Fruit fly (Drosophila melanogaster) whole organism, prepupa: Measurements from ENCODE around the gene TyrR.

Source experiments
- Blimp-1 ChIP-seq: fragments of 200-800 bp; sonication (Bioruptor generic); optimal IDR thresholded peaks from 3 replicates; lab custom pipeline; 2017; ENCODE audit warnings: missing biosample characterization, missing genetic modification characterization, mild to moderate bottlenecking, moderate library complexity, missing genetic modification reagents
- CG10631 ChIP-seq: fragments of 200-800 bp; sonication (Bioruptor generic); optimal IDR thresholded peaks from 2 replicates; lab custom pipeline; 2016; ENCODE audit warnings: missing biosample characterization, missing genetic modification characterization
- CG10669 ChIP-seq: fragments of 200-800 bp; sonication (Bioruptor generic); optimal IDR thresholded peaks from 3 replicates; lab custom pipeline; 2018; ENCODE audit warnings: missing biosample characterization, mild to moderate bottlenecking, missing genetic modification characterization, moderate library complexity
- CG11762 ChIP-seq: fragments of 200-800 bp; sonication (Bioruptor generic); optimal IDR thresholded peaks from 3 replicates; lab custom pipeline; 2016; ENCODE audit warnings: missing biosample characterization, missing genetic modification characterization; ENCODE audit not compliant: insufficient read depth
- CG11902 ChIP-seq: fragments of 200-800 bp; sonication (Bioruptor generic); optimal IDR thresholded peaks from 3 replicates; lab custom pipeline; 2016; ENCODE audit warnings: missing biosample characterization, missing genetic modification characterization
- CG15336 ChIP-seq: fragments of 200-800 bp; sonication (Bioruptor generic); IDR thresholded peaks from 2 replicates; pipeline ENCODE4 v1.3.6; 2022; ENCODE audit warnings: missing biosample characterization, missing genetic modification characterization
- CG16779 ChIP-seq: fragments of 200-800 bp; sonication (Bioruptor generic); optimal IDR thresholded peaks from 3 replicates; lab custom pipeline; 2017; ENCODE audit warnings: missing biosample characterization, mild to moderate bottlenecking, missing genetic modification characterization
- CG3032 ChIP-seq: fragments of 200-800 bp; optimal IDR thresholded peaks from 2 replicates; lab custom pipeline; 2019; ENCODE audit warnings: missing biosample characterization, mild to moderate bottlenecking, missing genetic modification characterization, moderate library complexity
- CG31627 ChIP-seq: fragments of 200-800 bp; sonication (Bioruptor generic); optimal IDR thresholded peaks from 3 replicates; lab custom pipeline; 2016; ENCODE audit warnings: missing biosample characterization, missing genetic modification characterization
- CG32006 ChIP-seq: fragments of 200-800 bp; sonication (Bioruptor generic); optimal IDR thresholded peaks from 3 replicates; lab custom pipeline; 2017; ENCODE audit warnings: missing biosample characterization, mild to moderate bottlenecking, missing genetic modification characterization
- CG4318 ChIP-seq: fragments of 200-800 bp; sonication (Bioruptor generic); optimal IDR thresholded peaks from 3 replicates; lab custom pipeline; 2017; ENCODE audit warnings: missing biosample characterization, mild to moderate bottlenecking, missing genetic modification characterization
- CG6163 ChIP-seq: fragments of 200-800 bp; sonication (Bioruptor generic); IDR thresholded peaks from 3 replicates; pipeline ENCODE4 v1.3.6; 2022; ENCODE audit warnings: missing biosample characterization, missing genetic modification characterization
- CG6276 ChIP-seq: fragments of 200-800 bp; sonication (Bioruptor generic); optimal IDR thresholded peaks from 2 replicates; lab custom pipeline; 2017; ENCODE audit warnings: missing biosample characterization, mild to moderate bottlenecking, missing genetic modification characterization
- CG6808 ChIP-seq: fragments of 200-800 bp; sonication (Bioruptor generic); optimal IDR thresholded peaks from 3 replicates; lab custom pipeline; 2017; ENCODE audit warnings: missing biosample characterization, missing genetic modification characterization, mild to moderate bottlenecking, moderate library complexity, missing genetic modification reagents
- CG6854 ChIP-seq: fragments of 200-800 bp; sonication (Bioruptor generic); optimal IDR thresholded peaks from 2 replicates; lab custom pipeline; 2017; ENCODE audit warnings: missing biosample characterization, mild to moderate bottlenecking, missing genetic modification characterization
- CG7368 ChIP-seq: fragments of 200-800 bp; sonication (Bioruptor generic); optimal IDR thresholded peaks from 3 replicates; lab custom pipeline; 2016; ENCODE audit warnings: missing biosample characterization, missing genetic modification characterization
- CG8119 ChIP-seq: fragments of 200-800 bp; sonication (Bioruptor generic); IDR thresholded peaks from 3 replicates; pipeline ENCODE4 v1.3.6; 2022; ENCODE audit warnings: missing biosample characterization, missing genetic modification characterization
- CG8632 ChIP-seq: fragments of 200-800 bp; sonication (Bioruptor generic); optimal IDR thresholded peaks from 3 replicates; lab custom pipeline; 2016; ENCODE audit warnings: missing biosample characterization, missing genetic modification characterization
- CG9139 ChIP-seq: fragments of 200-800 bp; sonication (Bioruptor generic); optimal IDR thresholded peaks from 3 replicates; lab custom pipeline; 2017; ENCODE audit warnings: missing biosample characterization, mild to moderate bottlenecking, missing genetic modification characterization
- Eip75B ChIP-seq: fragments of 200-800 bp; sonication (Bioruptor generic); optimal IDR thresholded peaks from 3 replicates; lab custom pipeline; 2016; ENCODE audit warnings: missing biosample characterization, missing genetic modification characterization
- Eip93F ChIP-seq: fragments of 200-800 bp; sonication (Bioruptor generic); optimal IDR thresholded peaks from 2 replicates; lab custom pipeline; 2016; ENCODE audit warnings: missing biosample characterization, mild to moderate bottlenecking, missing genetic modification characterization
- Ets21C ChIP-seq: fragments of 200-800 bp; sonication (Bioruptor generic); optimal IDR thresholded peaks from 3 replicates; lab custom pipeline; 2016; ENCODE audit warnings: missing biosample characterization, missing genetic modification characterization
- Ets96B ChIP-seq: fragments of 200-800 bp; optimal IDR thresholded peaks from 2 replicates; lab custom pipeline; 2019; ENCODE audit warnings: missing biosample characterization, mild to moderate bottlenecking, missing genetic modification characterization, moderate library complexity
- Gug ChIP-seq: fragments of 200-800 bp; sonication (Bioruptor generic); IDR thresholded peaks from 2 replicates; pipeline ENCODE4 v1.3.6; 2022; ENCODE audit warnings: missing biosample characterization, missing genetic modification characterization
- Hr38 ChIP-seq: sonication (Bioruptor generic); optimal IDR thresholded peaks from 2 replicates; lab custom pipeline; 2016; ENCODE audit warnings: missing biosample characterization, missing genetic modification characterization
- Hr39 ChIP-seq: fragments of 200-800 bp; sonication (Bioruptor generic); optimal IDR thresholded peaks from 2 replicates; lab custom pipeline; 2016; ENCODE audit warnings: missing biosample characterization, missing genetic modification characterization
- Hr4 ChIP-seq: fragments of 200-800 bp; sonication (Bioruptor generic); optimal IDR thresholded peaks from 3 replicates; lab custom pipeline; 2016; ENCODE audit warnings: missing biosample characterization, missing genetic modification characterization
- OdsH ChIP-seq: fragments of 200-800 bp; sonication (Bioruptor generic); optimal IDR thresholded peaks from 3 replicates; lab custom pipeline; 2016; ENCODE audit warnings: missing biosample characterization, missing genetic modification characterization
- Smox ChIP-seq: fragments of 200-800 bp; sonication (Bioruptor generic); optimal IDR thresholded peaks from 3 replicates; lab custom pipeline; 2016; ENCODE audit warnings: missing biosample characterization, missing genetic modification characterization
- Sox102F ChIP-seq: fragments of 200-800 bp; sonication (Bioruptor generic); optimal IDR thresholded peaks from 2 replicates; lab custom pipeline; 2016; ENCODE audit warnings: missing biosample characterization, mild to moderate bottlenecking, missing genetic modification characterization
- achi ChIP-seq: fragments of 200-800 bp; sonication (Bioruptor generic); optimal IDR thresholded peaks from 3 replicates; lab custom pipeline; 2016; ENCODE audit warnings: missing biosample characterization, missing genetic modification characterization
- acj6 ChIP-seq: fragments of 200-800 bp; sonication (Bioruptor generic); optimal IDR thresholded peaks from 3 replicates; lab custom pipeline; 2016; ENCODE audit warnings: missing biosample characterization, missing genetic modification characterization
- cyc ChIP-seq: fragments of 200-800 bp; sonication (Bioruptor generic); optimal IDR thresholded peaks from 3 replicates; lab custom pipeline; 2016; ENCODE audit warnings: missing biosample characterization, missing genetic modification characterization
- dac ChIP-seq: fragments of 200-800 bp; sonication (Bioruptor generic); optimal IDR thresholded peaks from 2 replicates; lab custom pipeline; 2017; ENCODE audit warnings: missing biosample characterization, mild to moderate bottlenecking, missing genetic modification characterization
- dsx ChIP-seq: fragments of 200-800 bp; optimal IDR thresholded peaks from 3 replicates; lab custom pipeline; 2019; ENCODE audit warnings: missing biosample characterization, mild to moderate bottlenecking, missing genetic modification characterization, moderate library complexity; ENCODE audit not compliant: poor library complexity, severe bottlenecking
- eg ChIP-seq: fragments of 200-800 bp; sonication (Bioruptor generic); IDR thresholded peaks from 3 replicates; pipeline ENCODE4 v1.3.6; 2022; ENCODE audit warnings: missing biosample characterization, missing genetic modification characterization
- esn ChIP-seq: fragments of 200-800 bp; sonication (Bioruptor generic); optimal IDR thresholded peaks from 2 replicates; lab custom pipeline; 2016; ENCODE audit warnings: missing biosample characterization, mild to moderate bottlenecking, missing genetic modification characterization, moderate library complexity
- fd59A ChIP-seq: fragments of 200-800 bp; sonication (Bioruptor generic); optimal IDR thresholded peaks from 2 replicates; lab custom pipeline; 2017; ENCODE audit warnings: missing biosample characterization, mild to moderate bottlenecking, missing genetic modification characterization, missing genetic modification reagents
- fd85E ChIP-seq: fragments of 200-800 bp; sonication (Bioruptor generic); optimal IDR thresholded peaks from 3 replicates; lab custom pipeline; 2016; ENCODE audit warnings: missing biosample characterization, missing genetic modification characterization
- lz ChIP-seq: fragments of 200-800 bp; sonication (Bioruptor generic); optimal IDR thresholded peaks from 3 replicates; lab custom pipeline; 2016; ENCODE audit warnings: missing biosample characterization, missing genetic modification characterization
- pdm3 ChIP-seq: fragments of 200-800 bp; sonication (Bioruptor generic); optimal IDR thresholded peaks from 3 replicates; lab custom pipeline; 2016; ENCODE audit warnings: missing biosample characterization, missing genetic modification characterization
- salr ChIP-seq, 2 experiments: fragments of 200-800 bp; sonication (Bioruptor generic); optimal IDR thresholded peaks; 3 replicates each; lab custom pipeline; 2016 to 2018; ENCODE audit warnings: missing biosample characterization in 2 of 2, missing genetic modification characterization in 2 of 2, mild to moderate bottlenecking in 1 of 2
- spab ChIP-seq: fragments of 200-800 bp; sonication (Bioruptor generic); optimal IDR thresholded peaks from 2 replicates; lab custom pipeline; 2017; ENCODE audit warnings: missing biosample characterization, mild to moderate bottlenecking, missing genetic modification characterization, missing genetic modification reagents
- topi ChIP-seq: fragments of 200-800 bp; sonication (Bioruptor generic); optimal IDR thresholded peaks from 3 replicates; lab custom pipeline; 2016; ENCODE audit warnings: missing biosample characterization, missing genetic modification characterization
- vri ChIP-seq: fragments of 200-800 bp; sonication (Bioruptor generic); optimal IDR thresholded peaks from 3 replicates; lab custom pipeline; 2016; ENCODE audit warnings: missing biosample characterization, mild to moderate bottlenecking, missing genetic modification characterization

Gene TyrR

dm6 chr3R:17703024-17703690, 59.8 kb downstream of the TyrR start (continued):
- peak; percentile 94 for TF ChIP-seq spab (GFP tag; lab: Kevin White, UChicago)
- peak; percentile 98 for TF ChIP-seq OdsH (GFP tag; lab: Kevin White, UChicago)
- TF ChIP-seq CG7368: peak; percentile 95
- TF ChIP-seq CG3032 (tag; lab: Kevin White, UChicago): peak; percentile 90
- TF ChIP-seq fd59A (GFP tag; lab: Kevin White, UChicago): peak; percentile 91
- peak; percentile 95 for TF ChIP-seq achi (GFP tag; lab: Kevin White, UChicago)
- peak; percentile 79 for TF ChIP-seq fd85E (GFP tag; lab: Kevin White, UChicago)
- peak; percentile 67 for TF ChIP-seq vri (GFP tag; lab: Kevin White, UChicago)
- TF ChIP-seq Sox102F: peak; percentile 93
- TF ChIP-seq CG9139 (GFP tag; lab: Kevin White, UChicago): peak; percentile 87
- peak; percentile 97 for TF ChIP-seq CG8119 (GFP tag; lab: Robert Waterston, UW)
- TF ChIP-seq CG10631: peak; percentile 96
- TF ChIP-seq CG31627 (GFP tag; lab: Kevin White, UChicago): peak; percentile 96
- peak; percentile 97 for TF ChIP-seq pdm3
- peak; percentile 94 for TF ChIP-seq CG6808
- peak; percentile 94 for TF ChIP-seq Gug
- TF ChIP-seq CG16779 (tag; lab: Kevin White, UChicago): peak; percentile 89
- TF ChIP-seq Eip75B: peak; percentile 97

DNA sequence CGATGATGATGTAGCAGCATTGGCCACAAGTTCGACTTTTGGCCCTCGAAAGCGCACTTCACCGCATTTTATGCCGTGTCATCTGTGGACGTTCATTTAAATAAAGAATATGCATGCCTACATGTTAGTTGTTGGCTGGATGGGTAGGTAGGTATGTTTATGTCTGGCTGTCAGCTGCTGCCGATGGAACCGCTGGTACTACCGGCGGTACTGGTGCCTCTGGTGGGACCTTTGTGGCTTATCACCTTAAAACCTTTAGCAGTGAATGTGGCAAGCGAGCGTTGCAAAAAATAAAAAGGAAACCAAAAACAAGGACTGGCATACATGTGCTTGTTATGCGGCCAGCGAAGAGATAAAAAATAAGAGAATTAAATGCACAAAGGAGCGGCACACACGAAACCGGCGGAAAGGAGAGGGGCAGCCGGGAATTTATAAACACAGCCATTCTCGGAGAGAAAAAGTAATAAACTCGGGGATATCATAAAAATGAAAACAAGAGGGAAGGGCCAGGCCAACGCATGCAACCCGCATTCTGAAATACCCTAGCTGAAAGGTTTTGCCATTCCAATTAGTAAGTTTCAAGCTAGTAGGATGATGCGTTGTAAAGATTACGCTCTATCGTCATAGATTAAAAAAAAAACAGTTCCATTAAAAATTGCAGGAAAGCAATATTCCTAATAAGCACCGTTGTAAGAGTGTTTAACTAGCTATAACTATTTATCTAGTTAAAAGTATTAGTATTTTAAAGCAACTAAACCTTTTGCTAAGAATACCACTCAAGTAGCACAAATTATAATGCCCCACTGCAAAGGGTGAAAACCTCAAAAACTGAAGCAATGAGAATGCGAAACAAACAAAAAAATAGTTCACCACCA, 60.8 kb downstream of the TyrR start:
- TF ChIP-seq CG11902 (GFP tag; lab: Kevin White, UChicago) (peak; percentile 24), CG7368 (peak; percentile 53), Hr39 (peak; percentile 63), CG6276 (GFP tag; lab: Kevin White, UChicago) (peak; percentile 3), CG15336 (GFP tag; lab: Robert Waterston, UW) (peak; percentile 47; the same call in 1 of the 2 replicates), dac (GFP tag; lab: Kevin White, UChicago) (no peak), Blimp-1 (GFP tag; lab: Kevin White, UChicago) (peak; percentile 5), lz (GFP tag; lab: Kevin White, UChicago) (peak; percentile 75), esn (GFP tag; lab: Kevin White, UChicago) (peak; percentile 76), pdm3 (peak; percentile 86), CG9139 (GFP tag; lab: Kevin White, UChicago) (peak; percentile 39), Hr38 (GFP tag; lab: Kevin White, UChicago) (no peak), Hr4 (GFP tag; lab: Kevin White, UChicago) (peak; percentile 62), Gug (no peak), CG3032 (tag; lab: Kevin White, UChicago) (peak; percentile 90), CG6808 (peak; percentile 65), OdsH (GFP tag; lab: Kevin White, UChicago) (peak; percentile 86), topi (GFP tag; lab: Kevin White, UChicago) (peak; percentile 55), CG8119 (GFP tag; lab: Robert Waterston, UW) (peak; percentile 74), eg (GFP tag; lab: Robert Waterston, UW) (peak; percentile 53; the same call in 1 of the 3 replicates), CG4318 (peak; percentile 34), CG8632 (GFP tag; lab: Kevin White, UChicago) (peak; percentile 75), CG11762 (GFP tag; lab: Kevin White, UChicago) (peak; percentile 52), Ets21C (GFP tag; lab: Kevin White, UChicago) (peak; percentile 52), Ets96B (tag; lab: Kevin White, UChicago) (peak; percentile 83), CG32006 (GFP tag; lab: Kevin White, UChicago) (peak; percentile 81), CG10669 (GFP tag; lab: Kevin White, UChicago) (peak; percentile 81), CG6854 (GFP tag; lab: Kevin White, UChicago) (peak; percentile 66), CG10631 (peak; percentile 84), salr (GFP tag; optimal IDR thresholded peaks at IDR 0.05; lab: Kevin White, UChicago) (peak; percentile 68 to 69), Eip93F (no peak), dsx (GFP tag; lab: Kevin White, UChicago) (peak; percentile 63), Eip75B (peak; percentile 84), Smox (peak; percentile 73), acj6 (GFP tag; lab: Kevin White, UChicago) (peak; percentile 87), cyc (GFP tag; lab: Kevin White, UChicago) (peak; percentile 58), CG6163 (GFP tag; lab: Robert Waterston, UW) (no peak)
